Worm (Caenorhabditis elegans) whole organism, young adult: ENCODE data around the gene lgc-23.

Experiments
- B0261.1 ChIP-seq: sonication (generic microtip); optimal IDR thresholded peaks from 2 replicates; lab custom pipeline; 2016; ENCODE audit warnings: mild to moderate bottlenecking, missing genetic modification characterization, moderate library complexity, missing compliant biosample characterization
- C17E4.6 ChIP-seq: fragments of 200-800 bp; sonication (Bioruptor generic); IDR thresholded peaks from 2 replicates; pipeline ENCODE4 v1.3.6; 2022; ENCODE audit warnings: missing genetic modification reagents, missing genetic modification characterization, missing compliant biosample characterization
- F23B12.7 ChIP-seq: sonication (generic microtip); optimal IDR thresholded peaks from 2 replicates; lab custom pipeline; 2017; ENCODE audit warnings: missing genetic modification characterization, mild to moderate bottlenecking, missing compliant biosample characterization, antibody characterized with exemption, moderate library complexity; ENCODE audit not compliant: insufficient read depth
- F37B4.10 ChIP-seq: fragments of 200-800 bp; sonication (Bioruptor generic); IDR thresholded peaks from 2 replicates; pipeline ENCODE4 v1.3.6; 2022; ENCODE audit warnings: missing genetic modification characterization, missing compliant biosample characterization
- F55B11.4 ChIP-seq: sonication (generic microtip); optimal IDR thresholded peaks from 2 replicates; lab custom pipeline; 2016; ENCODE audit warnings: missing compliant biosample characterization, missing genetic modification characterization, borderline replicate concordance; ENCODE audit not compliant: insufficient read depth
- K11D2.4 ChIP-seq: fragments of 200-800 bp; sonication (Bioruptor generic); IDR thresholded peaks from 2 replicates; pipeline ENCODE4 v1.3.6; 2022; ENCODE audit warnings: missing genetic modification reagents, missing genetic modification characterization, missing compliant biosample characterization
- Y79H2A.3 ChIP-seq: fragments of 200-800 bp; sonication (Bioruptor generic); conservative IDR thresholded peaks from 2 replicates; pipeline ENCODE4 v1.3.6; 2022; ENCODE audit warnings: missing genetic modification reagents, missing genetic modification characterization, missing compliant biosample characterization
- ama-1 ChIP-seq, 3 experiments: fragments of 150-350 bp in 1 of 3; sonication (generic microtip) in 2 of 3; optimal IDR thresholded peaks; 2 replicates each; lab custom pipeline; 2014 to 2018; ENCODE audit warnings: missing biosample characterization in 2 of 3, missing genetic modification characterization in 2 of 3, missing genetic modification reagents in 2 of 3
- cebp-1 ChIP-seq, 2 experiments: fragments of 200-800 bp in 1 of 2; sonication (Bioruptor generic) in 1 of 2; sonication (generic microtip) in 1 of 2; IDR thresholded peaks in 1 of 2; optimal IDR thresholded peaks in 1 of 2; 2 replicates each; pipeline versions ENCODE4 v1.3.6 to Lab custom; 2017 to 2022; ENCODE audit warnings: missing compliant biosample characterization in 2 of 2, missing genetic modification characterization in 2 of 2, mild to moderate bottlenecking in 1 of 2, missing genetic modification reagents in 1 of 2, moderate library complexity in 1 of 2
- cebp-2 ChIP-seq: fragments of 200-800 bp; sonication (Bioruptor generic); IDR thresholded peaks from 2 replicates; pipeline ENCODE4 v1.3.6; 2022; ENCODE audit warnings: missing genetic modification characterization, missing compliant biosample characterization
- ceh-40 ChIP-seq: fragments of 200-800 bp; sonication (Bioruptor generic); IDR thresholded peaks from 2 replicates; pipeline ENCODE4 v1.3.6; 2022; ENCODE audit warnings: missing genetic modification characterization, missing compliant biosample characterization
- ceh-91 ChIP-seq: fragments of 200-800 bp; sonication (Bioruptor generic); IDR thresholded peaks from 2 replicates; pipeline ENCODE4 v1.3.6; 2022; ENCODE audit warnings: missing genetic modification reagents, missing genetic modification characterization, missing compliant biosample characterization
- dox-1 ChIP-seq: fragments of 200-800 bp; sonication (Bioruptor generic); IDR thresholded peaks from 2 replicates; pipeline ENCODE4 v1.3.6; 2022; ENCODE audit warnings: missing genetic modification reagents, missing genetic modification characterization, missing compliant biosample characterization
- egl-18 ChIP-seq: fragments of 200-800 bp; sonication (Bioruptor generic); IDR thresholded peaks from 2 replicates; pipeline ENCODE4 v1.3.6; 2022; ENCODE audit warnings: missing genetic modification reagents, missing genetic modification characterization, missing compliant biosample characterization
- egl-44 ChIP-seq: fragments of 200-800 bp; sonication (Bioruptor generic); IDR thresholded peaks from 2 replicates; pipeline ENCODE4 v1.3.6; 2022; ENCODE audit warnings: missing genetic modification reagents, missing genetic modification characterization, missing compliant biosample characterization
- egrh-3 ChIP-seq: fragments of 200-800 bp; sonication (Bioruptor generic); IDR thresholded peaks from 2 replicates; pipeline ENCODE4 v1.3.6; 2022; ENCODE audit warnings: missing genetic modification reagents, missing genetic modification characterization, missing compliant biosample characterization
- gei-17 ChIP-seq: fragments of 200-800 bp; sonication (Bioruptor generic); optimal IDR thresholded peaks from 2 replicates; lab custom pipeline; 2018; ENCODE audit warnings: mild to moderate bottlenecking, missing genetic modification characterization, missing compliant biosample characterization
- hmg-20 ChIP-seq: fragments of 200-800 bp; sonication (Bioruptor generic); IDR thresholded peaks from 2 replicates; pipeline ENCODE4 v1.3.6; 2022; ENCODE audit warnings: missing genetic modification reagents, missing genetic modification characterization, missing compliant biosample characterization
- lag-1 ChIP-seq: fragments of 200-800 bp; sonication (Bioruptor generic); IDR thresholded peaks from 2 replicates; pipeline ENCODE4 v1.3.6; 2022; ENCODE audit warnings: missing genetic modification reagents, missing genetic modification characterization, missing compliant biosample characterization
- lin-54 ChIP-seq: fragments of 200-800 bp; sonication (Bioruptor generic); optimal IDR thresholded peaks from 2 replicates; lab custom pipeline; 2018; ENCODE audit warnings: mild to moderate bottlenecking, missing genetic modification characterization, missing compliant biosample characterization
- lsl-1 ChIP-seq: fragments of 200-800 bp; sonication (Bioruptor generic); optimal IDR thresholded peaks from 2 replicates; lab custom pipeline; 2018; ENCODE audit warnings: mild to moderate bottlenecking, missing genetic modification characterization, moderate library complexity, missing compliant biosample characterization
- madf-3 ChIP-seq: fragments of 200-800 bp; sonication (Bioruptor generic); IDR thresholded peaks from 2 replicates; pipeline ENCODE4 v1.3.6; 2022; ENCODE audit warnings: missing genetic modification reagents, missing genetic modification characterization, missing compliant biosample characterization
- madf-6 ChIP-seq: fragments of 200-800 bp; sonication (Bioruptor generic); IDR thresholded peaks from 2 replicates; pipeline ENCODE4 v1.3.6; 2022; ENCODE audit warnings: missing genetic modification reagents, missing genetic modification characterization, missing compliant biosample characterization
- mes-4 ChIP-seq: sonication (generic microtip); optimal IDR thresholded peaks from 2 replicates; lab custom pipeline; 2016; ENCODE audit warnings: missing genotype, missing genetic modification characterization, missing compliant biosample characterization
- nhr-179 ChIP-seq: sonication (generic microtip); optimal IDR thresholded peaks from 2 replicates; lab custom pipeline; 2016; ENCODE audit warnings: mild to moderate bottlenecking, missing genetic modification characterization, missing compliant biosample characterization
- nhr-80 ChIP-seq: sonication (generic microtip); optimal IDR thresholded peaks from 2 replicates; lab custom pipeline; 2016; ENCODE audit warnings: missing genetic modification characterization, missing compliant biosample characterization
- pbrm-1 ChIP-seq: fragments of 200-800 bp; sonication (Bioruptor generic); IDR thresholded peaks from 2 replicates; pipeline ENCODE4 v1.3.6; 2022; ENCODE audit warnings: missing genetic modification reagents, missing genetic modification characterization, missing compliant biosample characterization
- rcor-1 ChIP-seq: fragments of 200-800 bp; sonication (Bioruptor generic); IDR thresholded peaks from 2 replicates; pipeline ENCODE4 v1.3.6; 2022; ENCODE audit warnings: missing genetic modification reagents, missing genetic modification characterization, missing compliant biosample characterization
- sdz-38 ChIP-seq: sonication (generic microtip); optimal IDR thresholded peaks from 2 replicates; lab custom pipeline; 2016; ENCODE audit warnings: missing genotype, missing genetic modification characterization, missing compliant biosample characterization
- snpc-1.3 ChIP-seq: sonication (generic microtip); optimal IDR thresholded peaks from 2 replicates; lab custom pipeline; 2017; ENCODE audit warnings: missing genetic modification characterization, mild to moderate bottlenecking, missing compliant biosample characterization, antibody characterized with exemption, moderate library complexity, missing genotype, missing genetic modification reagents; ENCODE audit not compliant: insufficient read depth
- sptf-2 ChIP-seq: fragments of 200-800 bp; sonication (Bioruptor generic); optimal IDR thresholded peaks from 2 replicates; lab custom pipeline; 2018; ENCODE audit warnings: mild to moderate bottlenecking, missing genetic modification characterization, missing compliant biosample characterization
- tbp1 ChIP-seq: fragments of 200-800 bp; sonication (Bioruptor generic); optimal IDR thresholded peaks from 2 replicates; lab custom pipeline; 2018; ENCODE audit warnings: mild to moderate bottlenecking, missing genetic modification characterization, missing compliant biosample characterization
- xnd-1 ChIP-seq: sonication (generic microtip); optimal IDR thresholded peaks from 2 replicates; lab custom pipeline; 2016; ENCODE audit warnings: missing genotype, missing genetic modification reagents, missing genetic modification characterization, missing compliant biosample characterization
- ztf-25 ChIP-seq: fragments of 200-800 bp; sonication (Bioruptor generic); IDR thresholded peaks from 2 replicates; pipeline ENCODE4 v1.3.6; 2022; ENCODE audit warnings: missing genetic modification reagents, missing genetic modification characterization, missing compliant biosample characterization
- ztf-26 ChIP-seq: sonication (generic microtip); optimal IDR thresholded peaks from 2 replicates; lab custom pipeline; 2017; ENCODE audit warnings: missing genetic modification characterization, missing compliant biosample characterization
- ztf-28 ChIP-seq: fragments of 200-800 bp; sonication (Bioruptor generic); IDR thresholded peaks from 2 replicates; pipeline ENCODE4 v1.3.6; 2022; ENCODE audit warnings: missing genetic modification reagents, missing genetic modification characterization, missing compliant biosample characterization

lgc-23 gene

ce11 chrX:12068250-12068649 is 3.2 kb downstream of the lgc-23 start, which contains the start of gene lgc-24:
TSS of gene lgc-24 (plus strand) at chrX:12068550.
- TF ChIP-seq sdz-38: no peak
- TF ChIP-seq nhr-179 (tag; lab: Kevin White, UChicago): no peak
- no peak for TF ChIP-seq lin-54
- TF ChIP-seq cebp-2 (GFP tag; lab: Robert Waterston, UW): no peak
- no peak for TF ChIP-seq tbp1 (GFP tag; lab: Kevin White, UChicago)
- TF ChIP-seq cebp-1 (GFP tag; IDR thresholded peaks at IDR 0.05; lab: Robert Waterston, UW): no peak
- TF ChIP-seq cebp-1 (tag; optimal IDR thresholded peaks at IDR 0.05; lab: Kevin White, UChicago): no peak
- TF ChIP-seq ztf-25 (GFP tag; lab: Robert Waterston, UW): no peak
- no peak for TF ChIP-seq madf-3 (GFP tag; lab: Robert Waterston, UW)
- TF ChIP-seq nhr-80 (tag; lab: Kevin White, UChicago): no peak
- TF ChIP-seq gei-17 (GFP tag; lab: Kevin White, UChicago): no peak
- TF ChIP-seq F37B4.10: no peak
- TF ChIP-seq xnd-1: no peak
- no peak for TF ChIP-seq pbrm-1
- no peak for TF ChIP-seq ama-1 (optimal IDR thresholded peaks at IDR 0.05; lab: Kevin White, UChicago)
- no peak for TF ChIP-seq ama-1 (GFP tag; optimal IDR thresholded peaks at IDR 0.05; lab: Kevin White, UChicago)
- no peak for TF ChIP-seq B0261.1 (tag; lab: Kevin White, UChicago)
- no peak for TF ChIP-seq madf-6 (GFP tag; lab: Robert Waterston, UW)
- TF ChIP-seq C17E4.6: no peak
- no peak for TF ChIP-seq F23B12.7
- no peak for TF ChIP-seq dox-1
- TF ChIP-seq lsl-1: no peak

- no peak for TF ChIP-seq lsl-1
- no peak for TF ChIP-seq egl-18 (GFP tag; lab: Robert Waterston, UW)
- TF ChIP-seq egrh-3 (GFP tag; lab: Robert Waterston, UW): no peak
- no peak for TF ChIP-seq hmg-20 (GFP tag; lab: Robert Waterston, UW)
- TF ChIP-seq lag-1 (GFP tag; lab: Robert Waterston, UW): no peak
- no peak for TF ChIP-seq F37B4.10
- no peak for TF ChIP-seq F55B11.4 (tag; lab: Kevin White, UChicago)
- TF ChIP-seq mes-4 (tag; lab: Kevin White, UChicago): no peak
- TF ChIP-seq ztf-28 (GFP tag; lab: Robert Waterston, UW): no peak
- TF ChIP-seq K11D2.4 (GFP tag; lab: Robert Waterston, UW): no peak
- TF ChIP-seq ztf-26 (tag; lab: Kevin White, UChicago): no peak
- TF ChIP-seq rcor-1 (GFP tag; lab: Robert Waterston, UW): no peak
- no peak for TF ChIP-seq snpc-1.3 (tag; lab: Kevin White, UChicago)
- TF ChIP-seq ceh-91: no peak
- TF ChIP-seq sptf-2 (GFP tag; lab: Kevin White, UChicago): no peak
- no peak for TF ChIP-seq ceh-40 (GFP tag; lab: Robert Waterston, UW)
- no peak for TF ChIP-seq egl-44
Measured at ce11 chrX:12073764-12074163, 8.8 kb downstream of the lgc-23 start, which contains the start of gene tmem-145. TSS of gene tmem-145 (minus strand) at chrX:12073864.

ce11 chrX:12080581-12081162 is 15.7 kb downstream of the lgc-23 start:
- no peak for TF ChIP-seq Y79H2A.3 (GFP tag; lab: Robert Waterston, UW)
- TF ChIP-seq lsl-1: no peak
